Worm (Caenorhabditis elegans) whole organism, L3 larva: ENCODE data around the gene pcp-5.
A peak's percentile ranks its signal among the peaks of the same experiment; 100 is the strongest.

Experiments
- R02D3.7 ChIP-seq: fragments of 150-350 bp; optimal IDR thresholded peaks from 2 replicates; lab custom pipeline; 2014; ENCODE audit warnings: missing biosample characterization, missing genetic modification characterization
- ZK546.5 ChIP-seq: sonication (generic microtip); optimal IDR thresholded peaks from 2 replicates; lab custom pipeline; 2017; ENCODE audit warnings: missing biosample characterization, missing genetic modification characterization
- aly-2 ChIP-seq: fragments of 150-350 bp; optimal IDR thresholded peaks from 2 replicates; lab custom pipeline; 2014; ENCODE audit warnings: missing biosample characterization, missing genetic modification characterization
- ama-1 ChIP-seq: fragments of 150-350 bp; optimal IDR thresholded peaks from 2 replicates; lab custom pipeline; 2018
- ceh-28 ChIP-seq: fragments of 150-350 bp; optimal IDR thresholded peaks from 2 replicates; lab custom pipeline; 2014; ENCODE audit warnings: missing biosample characterization, missing genetic modification reagents, missing genetic modification characterization
- ceh-82 ChIP-seq: fragments of 150-350 bp; optimal IDR thresholded peaks from 2 replicates; lab custom pipeline; 2014; ENCODE audit warnings: missing biosample characterization, missing genetic modification characterization
- ceh-9 ChIP-seq: sonication (generic microtip); optimal IDR thresholded peaks from 2 replicates; lab custom pipeline; 2018; ENCODE audit warnings: missing biosample characterization, missing genetic modification characterization
- daf-12 ChIP-seq: fragments of 150-350 bp; optimal IDR thresholded peaks from 2 replicates; lab custom pipeline; 2014; ENCODE audit warnings: missing biosample characterization, missing genetic modification reagents, missing genetic modification characterization
- egl-5 ChIP-seq: fragments of 150-350 bp; optimal IDR thresholded peaks from 2 replicates; lab custom pipeline; 2017; ENCODE audit warnings: missing biosample characterization, missing genetic modification reagents, missing genetic modification characterization, inconsistent platforms
- elt-1 ChIP-seq: fragments of 150-350 bp; optimal IDR thresholded peaks from 2 replicates; lab custom pipeline; 2014; ENCODE audit warnings: missing biosample characterization, missing genetic modification characterization
- fkh-10 ChIP-seq: sonication (generic microtip); optimal IDR thresholded peaks from 2 replicates; lab custom pipeline; 2017; ENCODE audit warnings: missing biosample characterization, missing genetic modification reagents, missing genetic modification characterization
- fos-1 ChIP-seq: fragments of 150-350 bp; optimal IDR thresholded peaks from 2 replicates; lab custom pipeline; 2014; ENCODE audit warnings: missing biosample characterization, missing genetic modification characterization
- hmg-11 ChIP-seq: sonication (generic microtip); optimal IDR thresholded peaks from 2 replicates; lab custom pipeline; 2016; ENCODE audit warnings: missing genetic modification characterization, missing compliant biosample characterization
- jun-1 ChIP-seq: fragments of 150-350 bp; optimal IDR thresholded peaks from 2 replicates; lab custom pipeline; 2014; ENCODE audit warnings: missing biosample characterization, missing genetic modification reagents, missing genetic modification characterization
- lin-15B ChIP-seq: fragments of 150-350 bp; optimal IDR thresholded peaks from 2 replicates; lab custom pipeline; 2014; ENCODE audit warnings: missing biosample characterization, missing genetic modification characterization
- lsy-12 ChIP-seq: sonication (generic microtip); optimal IDR thresholded peaks from 2 replicates; lab custom pipeline; 2016; ENCODE audit warnings: mild to moderate bottlenecking, missing genetic modification characterization, missing compliant biosample characterization
- mdl-1 ChIP-seq: fragments of 150-350 bp; optimal IDR thresholded peaks from 2 replicates; lab custom pipeline; 2014; ENCODE audit warnings: missing biosample characterization, missing genetic modification characterization
- mml-1 ChIP-seq: fragments of 150-350 bp; sonication (generic microtip); optimal IDR thresholded peaks from 3 replicates; lab custom pipeline; 2014; ENCODE audit warnings: missing biosample characterization, missing genetic modification characterization
- nfya-1 ChIP-seq: sonication (generic microtip); optimal IDR thresholded peaks from 2 replicates; lab custom pipeline; 2017; ENCODE audit warnings: missing genetic modification characterization, mild to moderate bottlenecking, missing compliant biosample characterization, antibody characterized with exemption, moderate library complexity; ENCODE audit not compliant: insufficient read depth
- nhr-12 ChIP-seq: fragments of 150-350 bp; optimal IDR thresholded peaks from 2 replicates; lab custom pipeline; 2014; ENCODE audit warnings: missing biosample characterization, missing genetic modification characterization
- nhr-237 ChIP-seq: fragments of 150-350 bp; optimal IDR thresholded peaks from 2 replicates; lab custom pipeline; 2014; ENCODE audit warnings: missing biosample characterization, missing genetic modification characterization
- nhr-25 ChIP-seq: sonication (generic microtip); optimal IDR thresholded peaks from 2 replicates; lab custom pipeline; 2017; ENCODE audit warnings: missing biosample characterization, missing genetic modification characterization
- nhr-43 ChIP-seq: sonication (generic microtip); optimal IDR thresholded peaks from 2 replicates; lab custom pipeline; 2016; ENCODE audit warnings: mild to moderate bottlenecking, missing genetic modification characterization, missing compliant biosample characterization; ENCODE audit not compliant: poor library complexity, severe bottlenecking
- nhr-67 ChIP-seq: fragments of 150-350 bp; optimal IDR thresholded peaks from 2 replicates; lab custom pipeline; 2014; ENCODE audit warnings: missing biosample characterization, missing genetic modification characterization
- nhr-76 ChIP-seq: fragments of 150-350 bp; sonication (generic microtip); optimal IDR thresholded peaks from 5 replicates; lab custom pipeline; 2014; ENCODE audit warnings: missing biosample characterization, missing genetic modification characterization
- nhr-77 ChIP-seq: fragments of 150-350 bp; optimal IDR thresholded peaks from 2 replicates; lab custom pipeline; 2014; ENCODE audit warnings: missing biosample characterization, missing genetic modification characterization
- pha-4 ChIP-seq: fragments of 150-350 bp; optimal IDR thresholded peaks from 2 replicates; lab custom pipeline; 2014; ENCODE audit warnings: missing biosample characterization, missing genetic modification reagents, missing genetic modification characterization
- pqm-1 ChIP-seq: fragments of 150-350 bp; optimal IDR thresholded peaks from 2 replicates; lab custom pipeline; 2017; ENCODE audit warnings: missing biosample characterization, missing genetic modification characterization, inconsistent platforms
- sea-2 ChIP-seq: fragments of 150-350 bp; sonication (generic microtip); optimal IDR thresholded peaks from 4 replicates; lab custom pipeline; 2014; ENCODE audit warnings: missing biosample characterization, missing genetic modification reagents, missing genetic modification characterization
- skn-1 ChIP-seq: fragments of 150-350 bp; optimal IDR thresholded peaks from 2 replicates; lab custom pipeline; 2014; ENCODE audit warnings: missing biosample characterization, missing genetic modification characterization
- unc-39 ChIP-seq: sonication (generic microtip); optimal IDR thresholded peaks from 4 replicates; lab custom pipeline; 2017; ENCODE audit warnings: missing biosample characterization, missing genetic modification characterization
- zag-1 ChIP-seq: fragments of 150-350 bp; optimal IDR thresholded peaks from 2 replicates; lab custom pipeline; 2014; ENCODE audit warnings: missing biosample characterization, missing genetic modification characterization

Gene pcp-5

DNA sequence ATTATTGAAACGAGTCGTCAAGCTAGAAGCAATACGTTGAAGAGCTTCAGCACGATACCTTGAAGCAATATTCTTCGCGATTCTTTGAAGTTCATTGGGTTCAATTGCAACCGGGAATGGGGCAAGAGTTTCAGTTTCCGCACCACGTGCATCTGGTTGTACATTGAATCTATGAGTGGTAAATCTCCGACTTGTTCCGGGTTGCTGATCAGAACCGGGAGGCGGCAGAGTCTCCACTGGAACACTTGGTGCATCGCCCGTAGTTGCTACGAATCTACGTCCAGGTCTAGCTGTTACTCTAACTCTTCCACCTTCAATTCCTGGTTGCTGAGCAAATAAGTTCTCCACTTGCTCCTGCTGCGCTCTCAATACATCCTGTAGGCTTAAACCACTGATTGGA, 18.4 kb downstream of the pcp-5 start:
- TF ChIP-seq nhr-43 (tag; lab: Kevin White, UChicago) = no peak
- no peak for TF ChIP-seq skn-1 (tag; lab: Kevin White, UChicago)

DNA sequence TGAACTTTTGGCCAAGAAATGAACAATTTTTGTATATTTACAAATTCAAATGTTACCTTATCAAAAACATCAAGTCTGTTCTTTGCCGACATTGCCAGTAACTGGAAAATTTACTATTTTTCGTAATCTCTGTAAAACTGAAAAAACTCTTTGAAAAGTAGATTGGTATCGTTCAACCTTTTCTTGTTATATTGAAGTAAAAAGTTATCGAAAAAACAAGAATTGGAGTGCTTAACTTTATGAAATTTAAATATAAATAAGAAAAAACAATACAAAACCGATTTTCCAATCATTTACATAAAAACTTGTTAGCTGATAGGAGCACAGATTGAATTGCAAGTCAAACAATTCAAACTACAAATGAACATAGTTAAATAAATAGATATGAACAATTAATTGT, 22.6 kb downstream of the pcp-5 start, which contains the start of gene ZK688.11:
Gene ZK688.11 (minus strand): TSS at position 101 of the 400 bp plus-strand sequence.
- TF ChIP-seq ceh-28 (tag; lab: Kevin White, UChicago) (peak; percentile 3), elt-1 (tag; lab: Kevin White, UChicago) (no peak)

DNA sequence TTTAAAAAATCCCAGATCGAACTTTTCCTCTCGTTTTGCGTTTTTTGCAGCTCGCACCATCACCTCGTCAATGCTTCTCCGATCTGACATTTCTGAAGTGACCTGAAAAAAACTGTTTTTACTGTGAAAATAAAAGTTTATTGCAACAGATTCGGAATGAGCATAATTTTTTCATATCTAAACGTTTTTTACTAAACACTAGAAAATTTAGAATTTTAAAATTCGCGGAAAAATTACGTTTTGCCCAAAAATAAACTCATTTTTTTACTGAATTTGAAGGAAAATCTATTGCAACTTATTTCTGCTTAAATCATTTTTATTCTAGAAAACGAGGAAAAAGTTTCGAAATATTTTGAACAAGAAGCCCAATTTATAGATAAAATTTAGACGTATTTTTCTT, 24.5 kb downstream of the pcp-5 start, which contains the start of gene ZK688.9:
Gene ZK688.9 (minus strand): TSS at position 101 of the 400 bp plus-strand sequence.
- no peak for TF ChIP-seq egl-5 (tag; lab: Kevin White, UChicago)
- no peak for TF ChIP-seq skn-1 (tag; lab: Kevin White, UChicago)
- TF ChIP-seq fkh-10 (GFP tag; lab: Kevin White, UChicago) = no peak
- no peak for TF ChIP-seq daf-12
- no peak for TF ChIP-seq nhr-77 (tag; lab: Kevin White, UChicago)
- no peak for TF ChIP-seq ZK546.5
- TF ChIP-seq ceh-9 (tag; lab: Kevin White, UChicago) = no peak
- no peak for TF ChIP-seq pqm-1 (tag; lab: Kevin White, UChicago)
- no peak for TF ChIP-seq lsy-12
- TF ChIP-seq nhr-25 (tag; lab: Kevin White, UChicago) = no peak
- no peak for TF ChIP-seq nhr-12 (tag; lab: Kevin White, UChicago)
- TF ChIP-seq nhr-67 (tag; lab: Kevin White, UChicago) = no peak
- no peak for TF ChIP-seq fos-1 (tag; lab: Kevin White, UChicago)
- TF ChIP-seq aly-2 = no peak
- no peak for TF ChIP-seq elt-1 (tag; lab: Kevin White, UChicago)
- TF ChIP-seq ceh-28 (tag; lab: Kevin White, UChicago) = no peak
- TF ChIP-seq mml-1 (tag; lab: Kevin White, UChicago) = no peak

DNA sequence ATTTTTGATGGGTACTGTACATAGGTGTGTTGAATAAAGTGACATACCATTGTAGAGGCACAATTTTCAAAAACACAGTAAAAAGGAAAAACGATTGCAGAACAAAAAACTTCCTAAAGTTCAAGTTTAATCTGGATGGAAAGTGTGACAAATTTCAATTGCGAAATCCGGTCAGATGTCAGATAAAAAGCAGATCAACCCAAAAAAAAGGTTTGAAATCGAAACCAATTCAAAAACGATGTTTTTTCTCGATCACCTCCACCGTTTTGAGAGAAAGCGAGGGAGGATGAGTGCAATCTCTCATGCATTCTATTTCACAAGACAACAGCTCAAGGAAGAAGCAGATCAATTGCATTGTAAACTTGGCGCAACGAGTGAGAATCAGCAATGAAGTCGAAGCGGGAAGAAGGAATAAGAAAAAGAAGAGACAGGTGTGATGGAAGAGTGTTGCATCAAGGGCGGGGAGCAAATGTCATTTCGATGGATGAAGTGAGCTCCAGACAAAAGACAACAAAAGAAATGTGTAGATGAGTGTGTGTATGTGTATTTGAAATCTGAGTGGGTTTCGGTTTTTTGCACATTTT, 27.2 kb downstream of the pcp-5 start:
- TF ChIP-seq nhr-76 (no peak), elt-1 (tag; lab: Kevin White, UChicago) (no peak), mdl-1 (tag; lab: Kevin White, UChicago) (no peak), R02D3.7 (tag; lab: Kevin White, UChicago) (no peak), unc-39 (tag; lab: Kevin White, UChicago) (no peak), lin-15B (tag; lab: Kevin White, UChicago) (no peak), nfya-1 (tag; lab: Kevin White, UChicago) (no peak)

DNA sequence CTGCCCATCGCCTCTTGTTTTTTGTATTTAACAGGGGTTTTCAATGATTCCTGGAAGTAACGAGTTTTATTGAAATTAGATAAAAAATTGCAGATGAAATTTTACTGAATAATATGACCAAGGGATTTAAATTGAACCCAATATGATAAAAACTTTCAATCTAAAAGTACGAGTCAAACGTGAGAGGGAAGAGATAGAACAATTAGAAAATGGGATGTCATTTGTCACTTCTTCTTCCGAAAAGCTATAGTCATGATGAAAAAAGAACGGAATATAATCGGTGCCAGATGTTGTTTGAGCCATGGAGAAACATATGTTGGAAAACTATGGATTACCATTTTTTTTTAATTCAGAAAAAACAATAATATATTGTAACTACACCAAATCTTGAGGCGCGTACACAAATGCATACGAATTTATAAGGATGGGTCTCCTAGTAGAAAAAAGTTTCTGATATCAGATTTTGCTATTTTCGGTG, 28.5 kb downstream of the pcp-5 start, which contains the start of gene sup-18:
Gene sup-18 (minus strand): TSS at position 51 of the 478 bp plus-strand sequence.
- TF ChIP-seq nhr-25 (tag; lab: Kevin White, UChicago) (no peak), hmg-11 (no peak), sea-2 (GFP tag; lab: Kevin White, UChicago) (no peak), lsy-12 (no peak), nfya-1 (tag; lab: Kevin White, UChicago) (no peak), ceh-82 (tag; lab: Kevin White, UChicago) (no peak), egl-5 (tag; lab: Kevin White, UChicago) (no peak), jun-1 (tag; lab: Kevin White, UChicago) (no peak), pha-4 (tag; lab: Kevin White, UChicago) (no peak)

DNA sequence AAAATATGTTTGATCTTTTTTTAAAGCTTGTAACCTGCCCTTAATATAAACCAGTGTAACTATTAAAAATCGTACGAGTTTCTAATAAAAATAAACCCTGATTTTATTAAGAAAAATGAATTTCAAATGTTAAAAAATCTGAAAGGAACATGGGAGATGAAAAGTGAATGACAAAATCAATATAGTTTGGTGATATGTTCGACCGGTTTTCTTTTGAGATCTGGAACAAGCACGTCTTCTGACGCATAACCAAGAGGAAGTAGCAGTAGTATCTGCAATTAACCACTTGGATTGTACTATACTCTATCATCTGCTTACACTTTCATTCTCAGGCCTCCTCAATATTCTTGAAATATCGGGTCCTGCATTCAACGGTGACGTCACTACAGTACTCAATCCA, 30.3 kb downstream of the pcp-5 start:
- TF ChIP-seq zag-1 (tag; lab: Kevin White, UChicago) (no peak), ceh-82 (tag; lab: Kevin White, UChicago) (no peak), nhr-237 (no peak), ama-1 (lab: Kevin White, UChicago) (no peak), nfya-1 (tag; lab: Kevin White, UChicago) (no peak)
- TF ChIP-seq, all 47 proteins: peak for 0
